Fruit fly (Drosophila melanogaster) S2 (cell line): ENCODE results near the gene schuy.

Experiments
- CG8478 ChIP-seq: fragments of >200 bp; optimal IDR thresholded peaks from 2 replicates; lab custom pipeline; 2018
- CTCF ChIP-seq, 2 experiments: fragments of >200 bp; optimal IDR thresholded peaks; 2 replicates each; lab custom pipeline; 2018

- no peak for TF ChIP-seq CG8478 (lab: Kevin White, UChicago)
- peak in 1 of 2 experiments; percentile 40 for TF ChIP-seq CTCF (optimal IDR thresholded peaks at IDR 0.05; lab: Kevin White, UChicago)
These were observed 19.3 kb downstream of the schuy start, which contains the start of gene kug for dm6 chr3L:20005033-20005782.
